Fruit fly (Drosophila melanogaster) whole organism, embryonic: ENCODE measurements around the gene Polr2I.

Experiments
- CG16815 ChIP-seq: fragments of 200-800 bp; sonication (Bioruptor generic); optimal IDR thresholded peaks from 3 replicates; lab custom pipeline; 2017; ENCODE audit warnings: missing biosample characterization, mild to moderate bottlenecking, missing genetic modification characterization
- amos ChIP-seq: fragments of 200-800 bp; sonication (Bioruptor generic); IDR thresholded peaks from 2 replicates; pipeline ENCODE4 v1.3.6; 2022; ENCODE audit warnings: missing biosample characterization, missing genetic modification characterization; ENCODE audit not compliant: partially characterized antibody
- ro ChIP-seq: fragments of 200-800 bp; sonication (Bioruptor generic); IDR thresholded peaks from 2 replicates; pipeline ENCODE4 v1.3.6; 2022; ENCODE audit warnings: missing biosample characterization, missing genetic modification characterization

DNA sequence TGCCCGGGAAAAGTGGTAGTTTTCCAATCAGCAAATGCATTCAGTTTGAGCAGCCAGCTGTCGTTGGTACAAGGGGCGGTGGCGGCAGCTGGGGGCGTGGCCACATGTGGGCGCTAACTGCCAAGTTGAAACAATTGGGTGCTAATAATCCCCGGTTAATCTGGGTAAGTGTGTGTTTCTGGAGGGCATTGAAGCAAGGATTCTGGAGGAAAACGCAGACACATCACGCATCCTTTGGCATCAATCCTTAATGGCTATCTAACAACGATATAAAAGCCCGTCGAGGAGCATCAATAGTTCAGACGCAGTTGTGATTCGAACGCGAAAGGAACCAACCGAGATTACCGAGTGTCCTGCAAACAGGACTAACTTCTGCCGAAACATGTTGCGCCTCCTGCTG is 5.7 kb downstream of the Polr2I start, which contains the start of gene Crz:
- no peak for TF ChIP-seq ro (GFP tag; lab: Robert Waterston, UW)
- TF ChIP-seq amos (GFP tag; lab: Robert Waterston, UW), result no peak
- no peak for TF ChIP-seq CG16815 (GFP tag; lab: Kevin White, UChicago)
